Worm (Caenorhabditis elegans): Measurements from ENCODE around the gene apc-10.

DNA sequence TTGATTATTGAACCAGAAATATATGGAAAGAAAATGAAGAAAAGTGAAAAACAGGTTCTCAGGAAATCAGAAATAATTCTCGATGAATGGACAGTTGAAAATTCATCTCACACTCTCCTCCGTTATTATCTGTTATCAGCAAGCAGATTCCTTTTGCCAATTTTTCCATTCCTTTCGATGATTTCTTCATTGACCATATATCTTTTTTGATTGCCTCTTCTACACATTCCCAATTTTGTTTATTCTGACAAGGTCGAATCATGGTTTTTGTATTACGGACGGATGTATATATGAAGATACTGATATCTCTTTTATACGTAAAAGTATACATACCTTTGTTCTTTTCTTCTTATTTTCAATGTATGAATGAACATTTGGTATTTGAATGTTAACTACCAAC lies 34.5 kb upstream of the apc-10 start:
- TF ChIP-seq pha-4 (tag; optimal IDR thresholded peaks at IDR 0.05) = no peak
- TF ChIP-seq ama-1 (optimal IDR thresholded peaks at IDR 0.05) = no peak
- TF ChIP-seq pag-3 (tag; optimal IDR thresholded peaks at IDR 0.05; ENCODE audit: borderline replicate concordance) = no peak
- TF ChIP-seq unc-42 (tag; optimal IDR thresholded peaks at IDR 0.05) = no peak
- no peak for TF ChIP-seq ttx-3 (tag; optimal IDR thresholded peaks at IDR 0.05)
- no peak for TF ChIP-seq ceh-24 (tag; optimal IDR thresholded peaks at IDR 0.05)
- no peak for TF ChIP-seq hlh-30 (tag; optimal IDR thresholded peaks at IDR 0.05; ENCODE audit: insufficient read depth)
